Worm (Caenorhabditis elegans) whole organism, young adult: ENCODE measurements around the gene pcp-1.

ENCODE experiments used
- C06A6.2 ChIP-seq: fragments of 200-800 bp; sonication (Bioruptor generic); conservative IDR thresholded peaks from 2 replicates; pipeline ENCODE4 v1.3.6; 2022; ENCODE audit warnings: missing genetic modification characterization, missing compliant biosample characterization
- F10E7.11 ChIP-seq: sonication (generic microtip); optimal IDR thresholded peaks from 2 replicates; lab custom pipeline; 2017; ENCODE audit warnings: mild to moderate bottlenecking, missing genetic modification characterization, moderate library complexity, missing compliant biosample characterization
- F49E8.2 ChIP-seq: sonication (generic microtip); optimal IDR thresholded peaks from 3 replicates; lab custom pipeline; 2017; ENCODE audit warnings: missing genetic modification characterization, mild to moderate bottlenecking, missing compliant biosample characterization, antibody characterized with exemption, moderate library complexity; ENCODE audit not compliant: insufficient read depth
- F57A8.1 ChIP-seq: fragments of 200-800 bp; sonication (Bioruptor generic); optimal IDR thresholded peaks from 2 replicates; lab custom pipeline; 2018; ENCODE audit warnings: mild to moderate bottlenecking, missing genetic modification characterization, moderate library complexity, missing compliant biosample characterization
- F57C9.4 ChIP-seq: sonication (generic microtip); optimal IDR thresholded peaks from 2 replicates; lab custom pipeline; 2017; ENCODE audit warnings: mild to moderate bottlenecking, missing genetic modification characterization, missing compliant biosample characterization
- K12H6.12 ChIP-seq: fragments of 200-800 bp; sonication (Bioruptor generic); optimal IDR thresholded peaks from 2 replicates; lab custom pipeline; 2018; ENCODE audit warnings: mild to moderate bottlenecking, missing genetic modification characterization, missing compliant biosample characterization
- Y53F4B.3 ChIP-seq: fragments of 200-800 bp; sonication (Bioruptor generic); IDR thresholded peaks from 2 replicates; pipeline ENCODE4 v1.3.6; 2022; ENCODE audit warnings: missing genetic modification reagents, missing genetic modification characterization, missing compliant biosample characterization
- Y95B8A.8 ChIP-seq: fragments of 200-800 bp; sonication (Bioruptor generic); IDR thresholded peaks from 2 replicates; pipeline ENCODE4 v1.3.6; 2022; ENCODE audit warnings: missing genetic modification reagents, missing genetic modification characterization, missing compliant biosample characterization
- ZK185.1 ChIP-seq: sonication (generic microtip); optimal IDR thresholded peaks from 2 replicates; lab custom pipeline; 2016; ENCODE audit warnings: mild to moderate bottlenecking, missing genetic modification characterization, missing compliant biosample characterization; ENCODE audit not compliant: poor library complexity, severe bottlenecking
- ama-1 ChIP-seq, 3 experiments: fragments of 150-350 bp in 1 of 3; sonication (generic microtip) in 2 of 3; optimal IDR thresholded peaks; 2 replicates each; lab custom pipeline; 2014 to 2018; ENCODE audit warnings: missing biosample characterization in 2 of 3, missing genetic modification characterization in 2 of 3, missing genetic modification reagents in 2 of 3
- attf-5 ChIP-seq: fragments of 200-800 bp; sonication (Bioruptor generic); optimal IDR thresholded peaks from 2 replicates; lab custom pipeline; 2018; ENCODE audit warnings: mild to moderate bottlenecking, missing genetic modification characterization, missing compliant biosample characterization
- attf-6 ChIP-seq: fragments of 200-800 bp; sonication (Bioruptor generic); IDR thresholded peaks from 2 replicates; pipeline ENCODE4 v1.3.6; 2022; ENCODE audit warnings: missing genetic modification reagents, missing genetic modification characterization, missing compliant biosample characterization
- cebp-1 ChIP-seq, 2 experiments: fragments of 200-800 bp in 1 of 2; sonication (Bioruptor generic) in 1 of 2; sonication (generic microtip) in 1 of 2; IDR thresholded peaks in 1 of 2; optimal IDR thresholded peaks in 1 of 2; 2 replicates each; pipeline versions ENCODE4 v1.3.6 to Lab custom; 2017 to 2022; ENCODE audit warnings: missing compliant biosample characterization in 2 of 2, missing genetic modification characterization in 2 of 2, mild to moderate bottlenecking in 1 of 2, missing genetic modification reagents in 1 of 2, moderate library complexity in 1 of 2
- cebp-2 ChIP-seq: fragments of 200-800 bp; sonication (Bioruptor generic); IDR thresholded peaks from 2 replicates; pipeline ENCODE4 v1.3.6; 2022; ENCODE audit warnings: missing genetic modification characterization, missing compliant biosample characterization
- die-1 ChIP-seq: sonication (generic microtip); optimal IDR thresholded peaks from 2 replicates; lab custom pipeline; 2016; ENCODE audit warnings: missing genotype, mild to moderate bottlenecking, missing genetic modification characterization, missing compliant biosample characterization
- ekl-4 ChIP-seq: fragments of 200-800 bp; sonication (Bioruptor generic); IDR thresholded peaks from 2 replicates; pipeline ENCODE4 v1.3.6; 2022; ENCODE audit warnings: missing genetic modification reagents, missing genetic modification characterization, missing compliant biosample characterization
- ets-4 ChIP-seq: fragments of 200-800 bp; sonication (Bioruptor generic); optimal IDR thresholded peaks from 2 replicates; lab custom pipeline; 2018; ENCODE audit warnings: mild to moderate bottlenecking, missing genetic modification characterization, missing compliant biosample characterization
- fkh-3 ChIP-seq: sonication (generic microtip); optimal IDR thresholded peaks from 2 replicates; lab custom pipeline; 2016; ENCODE audit warnings: mild to moderate bottlenecking, missing genetic modification characterization, missing compliant biosample characterization
- gei-17 ChIP-seq: fragments of 200-800 bp; sonication (Bioruptor generic); optimal IDR thresholded peaks from 2 replicates; lab custom pipeline; 2018; ENCODE audit warnings: mild to moderate bottlenecking, missing genetic modification characterization, missing compliant biosample characterization
- hmg-1.2 ChIP-seq: fragments of 200-800 bp; sonication (Bioruptor generic); IDR thresholded peaks from 2 replicates; pipeline ENCODE4 v1.3.6; 2022; ENCODE audit warnings: missing genetic modification reagents, missing genetic modification characterization, missing compliant biosample characterization
- hrde-1 ChIP-seq: sonication (generic microtip); optimal IDR thresholded peaks from 2 replicates; lab custom pipeline; 2016; ENCODE audit warnings: missing genetic modification characterization, mild to moderate bottlenecking, missing compliant biosample characterization, moderate library complexity, missing genotype, missing genetic modification reagents, borderline replicate concordance
- hsf-1 ChIP-seq: fragments of 200-800 bp; sonication (Bioruptor generic); IDR thresholded peaks from 2 replicates; pipeline ENCODE4 v1.3.6; 2022; ENCODE audit warnings: missing genetic modification reagents, missing genetic modification characterization, missing compliant biosample characterization
- let-526 ChIP-seq: fragments of 200-800 bp; sonication (Bioruptor generic); IDR thresholded peaks from 2 replicates; pipeline ENCODE4 v1.3.6; 2022; ENCODE audit warnings: missing genetic modification reagents, missing genetic modification characterization, missing compliant biosample characterization
- lin-26 ChIP-seq: fragments of 200-800 bp; sonication (Bioruptor generic); IDR thresholded peaks from 2 replicates; pipeline ENCODE4 v1.3.6; 2022; ENCODE audit warnings: missing genetic modification reagents, missing genetic modification characterization, missing compliant biosample characterization
- lin-35 ChIP-seq, 3 experiments: fragments of 150-350 bp in 2 of 3; sonication (generic microtip) in 1 of 3; optimal IDR thresholded peaks; 2 replicates each; lab custom pipeline; 2014 to 2018; ENCODE audit warnings: missing biosample characterization in 3 of 3, missing genetic modification characterization in 3 of 3, missing genetic modification reagents in 3 of 3
- lin-40 ChIP-seq: sonication (generic microtip); optimal IDR thresholded peaks from 2 replicates; lab custom pipeline; 2016; ENCODE audit warnings: missing genetic modification characterization, mild to moderate bottlenecking, missing compliant biosample characterization, missing genotype, missing genetic modification reagents
- lsl-1 ChIP-seq: fragments of 200-800 bp; sonication (Bioruptor generic); optimal IDR thresholded peaks from 2 replicates; lab custom pipeline; 2018; ENCODE audit warnings: mild to moderate bottlenecking, missing genetic modification characterization, moderate library complexity, missing compliant biosample characterization
- madf-10 ChIP-seq: sonication (generic microtip); optimal IDR thresholded peaks from 2 replicates; lab custom pipeline; 2016; ENCODE audit warnings: mild to moderate bottlenecking, missing genetic modification characterization, missing compliant biosample characterization
- nfya-1 ChIP-seq: sonication (generic microtip); optimal IDR thresholded peaks from 2 replicates; lab custom pipeline; 2017; ENCODE audit warnings: antibody characterized with exemption, missing compliant biosample characterization, missing genetic modification characterization, borderline replicate concordance; ENCODE audit not compliant: insufficient read depth
- nhr-80 ChIP-seq: sonication (generic microtip); optimal IDR thresholded peaks from 2 replicates; lab custom pipeline; 2016; ENCODE audit warnings: missing genetic modification characterization, missing compliant biosample characterization
- pbrm-1 ChIP-seq: fragments of 200-800 bp; sonication (Bioruptor generic); IDR thresholded peaks from 2 replicates; pipeline ENCODE4 v1.3.6; 2022; ENCODE audit warnings: missing genetic modification reagents, missing genetic modification characterization, missing compliant biosample characterization
- repo-1 ChIP-seq: sonication (generic microtip); optimal IDR thresholded peaks from 2 replicates; lab custom pipeline; 2017; ENCODE audit warnings: mild to moderate bottlenecking, missing genetic modification characterization, missing compliant biosample characterization
- snpc-1.1 ChIP-seq: sonication (generic microtip); optimal IDR thresholded peaks from 2 replicates; lab custom pipeline; 2017; ENCODE audit warnings: missing genetic modification characterization, mild to moderate bottlenecking, missing compliant biosample characterization, antibody characterized with exemption, moderate library complexity, missing genotype, missing genetic modification reagents; ENCODE audit not compliant: insufficient read depth
- snpc-4 ChIP-seq, 5 experiments: fragments of 150-350 bp in 1 of 5; sonication (generic microtip) in 4 of 5; optimal IDR thresholded peaks; 2 replicates each; lab custom pipeline; 2014 to 2018; ENCODE audit warnings: missing genetic modification characterization in 5 of 5, missing biosample characterization in 3 of 5, antibody characterized with exemption in 2 of 5, mild to moderate bottlenecking in 2 of 5, missing compliant biosample characterization in 2 of 5, missing genotype in 2 of 5, moderate library complexity in 2 of 5, missing genetic modification reagents in 1 of 5
- somi-1 ChIP-seq: fragments of 200-800 bp; sonication (Bioruptor generic); optimal IDR thresholded peaks from 2 replicates; lab custom pipeline; 2018; ENCODE audit warnings: mild to moderate bottlenecking, missing genetic modification characterization, missing compliant biosample characterization
- sptf-2 ChIP-seq: fragments of 200-800 bp; sonication (Bioruptor generic); optimal IDR thresholded peaks from 2 replicates; lab custom pipeline; 2018; ENCODE audit warnings: mild to moderate bottlenecking, missing genetic modification characterization, missing compliant biosample characterization
- tbx-9 ChIP-seq: sonication (generic microtip); optimal IDR thresholded peaks from 2 replicates; lab custom pipeline; 2016; ENCODE audit warnings: borderline replicate concordance, missing genetic modification characterization, inconsistent platforms, missing compliant biosample characterization
- zfh-2 ChIP-seq: fragments of 200-800 bp; sonication (Bioruptor generic); conservative IDR thresholded peaks from 2 replicates; pipeline ENCODE4 v1.3.6; 2022; ENCODE audit warnings: missing genetic modification reagents, missing genetic modification characterization, missing compliant biosample characterization
- ztf-22 ChIP-seq: fragments of 200-800 bp; sonication (Bioruptor generic); optimal IDR thresholded peaks from 2 replicates; lab custom pipeline; 2018; ENCODE audit warnings: mild to moderate bottlenecking, missing genetic modification characterization, moderate library complexity, missing compliant biosample characterization
- ztf-26 ChIP-seq: sonication (generic microtip); optimal IDR thresholded peaks from 2 replicates; lab custom pipeline; 2017; ENCODE audit warnings: missing genetic modification characterization, missing compliant biosample characterization
- ztf-28 ChIP-seq: fragments of 200-800 bp; sonication (Bioruptor generic); IDR thresholded peaks from 2 replicates; pipeline ENCODE4 v1.3.6; 2022; ENCODE audit warnings: missing genetic modification reagents, missing genetic modification characterization, missing compliant biosample characterization
- ztf-3 ChIP-seq: fragments of 200-800 bp; sonication (Bioruptor generic); optimal IDR thresholded peaks from 2 replicates; lab custom pipeline; 2018; ENCODE audit warnings: mild to moderate bottlenecking, missing genetic modification characterization, missing compliant biosample characterization

Gene pcp-1

ce11 chrIII:7718318-7718717 is 40.4 kb upstream of the pcp-1 start (continued):
- TF ChIP-seq hrde-1 (tag; lab: Kevin White, UChicago): no peak
- no peak for TF ChIP-seq ztf-22 (GFP tag; lab: Kevin White, UChicago)
- TF ChIP-seq die-1 (tag; lab: Kevin White, UChicago): no peak
- TF ChIP-seq snpc-1.1 (tag; lab: Kevin White, UChicago): no peak
- peak; percentile 62; the same call in 1 of the 2 replicates for TF ChIP-seq hmg-1.2 (GFP tag; lab: Robert Waterston, UW)
- TF ChIP-seq tbx-9 (tag; lab: Kevin White, UChicago): no peak
- peak; percentile 48 for TF ChIP-seq ztf-26
- TF ChIP-seq lin-40 (tag; lab: Kevin White, UChicago): peak; percentile 59
- no peak for TF ChIP-seq nfya-1 (tag; lab: Kevin White, UChicago)
- no peak for TF ChIP-seq pbrm-1 (GFP tag; lab: Robert Waterston, UW)
- TF ChIP-seq gei-17 (GFP tag; lab: Kevin White, UChicago): no peak
- TF ChIP-seq K12H6.12 (tag; lab: Kevin White, UChicago): peak; percentile 22
- no peak for TF ChIP-seq ztf-28 (GFP tag; lab: Robert Waterston, UW)
- no peak for TF ChIP-seq ztf-3 (GFP tag; lab: Kevin White, UChicago)
- TF ChIP-seq let-526 (GFP tag; lab: Robert Waterston, UW): no peak
- TF ChIP-seq Y95B8A.8 (GFP tag; lab: Robert Waterston, UW): no peak
- TF ChIP-seq cebp-2: no peak
- no peak for TF ChIP-seq F49E8.2 (tag; lab: Kevin White, UChicago)
- peak; percentile 48; the same call in 1 of the 2 replicates for TF ChIP-seq ekl-4 (GFP tag; lab: Robert Waterston, UW)
- TF ChIP-seq ZK185.1: no peak
- TF ChIP-seq F57A8.1 (GFP tag; lab: Kevin White, UChicago): no peak
- no peak for TF ChIP-seq Y53F4B.3 (GFP tag; lab: Robert Waterston, UW)
- TF ChIP-seq F57C9.4 (tag; lab: Kevin White, UChicago): no peak
- no peak for TF ChIP-seq attf-6 (GFP tag; lab: Robert Waterston, UW)
- peak; percentile 71 for TF ChIP-seq somi-1 (GFP tag; lab: Kevin White, UChicago)
- TF ChIP-seq sptf-2: no peak
- TF ChIP-seq F10E7.11 (tag; lab: Kevin White, UChicago): no peak
- TF ChIP-seq C06A6.2 (GFP tag; lab: Robert Waterston, UW): 0 out of 2 replicates have a peak, but pooled peaks have one; percentile 26
- no peak for TF ChIP-seq repo-1 (tag; lab: Kevin White, UChicago)

DNA sequence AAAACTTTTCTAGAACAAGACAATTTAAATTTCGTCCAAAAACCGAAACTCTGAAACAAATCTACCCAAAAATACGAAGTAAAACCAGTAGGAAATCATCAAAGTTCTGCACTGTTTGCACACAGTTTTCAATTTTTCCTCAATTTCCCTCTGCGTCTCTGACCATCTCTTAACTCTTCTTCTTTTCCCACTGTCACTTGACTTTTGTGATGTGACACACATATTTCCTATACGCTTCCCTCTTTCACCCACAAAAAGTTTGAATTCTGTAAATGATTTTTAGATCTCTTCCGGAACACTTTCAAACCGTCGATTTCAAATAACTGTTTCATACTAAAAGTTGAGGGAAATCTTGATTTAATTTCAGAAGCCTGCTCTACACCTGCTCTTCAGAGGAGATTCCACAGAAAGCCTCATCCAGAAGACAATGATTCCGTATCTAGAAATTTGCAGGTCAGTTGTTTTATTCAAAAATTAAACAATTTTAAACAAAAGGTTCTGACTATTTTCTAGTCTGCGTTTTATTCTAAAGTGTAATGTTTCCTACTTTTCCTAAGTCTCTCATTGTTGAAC is 39.3 kb upstream of the pcp-1 start, which contains the start of gene ncl-1:
Gene ncl-1, plus strand, starts transcription at position 366 of the 573 bp plus-strand sequence.
- TF ChIP-seq hmg-1.2 (GFP tag; lab: Robert Waterston, UW) (peak; percentile 20; the same call in 1 of the 2 replicates), hsf-1 (GFP tag; lab: Robert Waterston, UW) (no peak), nhr-80 (tag; lab: Kevin White, UChicago) (peak; percentile 9), cebp-1 (GFP tag; IDR thresholded peaks at IDR 0.05; lab: Robert Waterston, UW) (no peak), cebp-1 (tag; optimal IDR thresholded peaks at IDR 0.05; lab: Kevin White, UChicago) (peak; percentile 6), ama-1 (optimal IDR thresholded peaks at IDR 0.05; lab: Kevin White, UChicago) (peak; percentile 0), ama-1 (GFP tag; optimal IDR thresholded peaks at IDR 0.05; lab: Kevin White, UChicago) (no peak)

DNA sequence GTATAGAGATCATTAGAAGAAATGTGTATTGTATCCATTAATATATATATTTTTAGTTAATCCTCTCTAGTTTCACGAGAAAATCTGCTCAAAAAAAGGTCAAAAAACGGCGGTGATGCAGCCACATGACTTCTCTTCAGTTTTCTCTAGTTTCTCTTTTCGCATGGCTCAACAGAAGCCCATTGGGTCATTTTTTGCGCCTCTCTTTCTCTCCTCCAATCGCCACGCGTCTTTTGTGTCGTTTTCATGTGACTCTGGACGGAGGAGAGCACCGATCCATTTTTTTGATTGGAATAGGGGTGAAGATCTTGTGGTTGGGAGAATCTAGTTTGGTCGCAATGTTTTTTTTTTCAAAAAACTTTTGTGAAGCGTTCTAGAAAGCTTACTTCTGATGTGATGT is 37.8 kb upstream of the pcp-1 start:
- TF ChIP-seq zfh-2 (GFP tag; lab: Robert Waterston, UW) (peak; percentile 72; the same call in 1 of the 2 replicates), let-526 (GFP tag; lab: Robert Waterston, UW) (peak; percentile 41; the same call in 1 of the 2 replicates), ztf-3 (GFP tag; lab: Kevin White, UChicago) (no peak), cebp-1 (GFP tag; IDR thresholded peaks at IDR 0.05; lab: Robert Waterston, UW) (0 out of 2 replicates have a peak, but pooled peaks have one; percentile 28), cebp-1 (tag; optimal IDR thresholded peaks at IDR 0.05; lab: Kevin White, UChicago) (peak; percentile 65), lin-26 (GFP tag; lab: Robert Waterston, UW) (peak; percentile 53; the same call in 1 of the 2 replicates), ets-4 (no peak), fkh-3 (tag; lab: Kevin White, UChicago) (no peak), madf-10 (tag; lab: Kevin White, UChicago) (peak; percentile 13), snpc-4 (GFP tag; optimal IDR thresholded peaks at IDR 0.05; lab: Kevin White, UChicago) (no peak), snpc-4 (tag; optimal IDR thresholded peaks at IDR 0.05; lab: Kevin White, UChicago) (peak in 1 of 4 experiments; percentile 2), lin-35 (GFP tag; optimal IDR thresholded peaks at IDR 0.05; lab: Kevin White, UChicago) (no peak), attf-5 (GFP tag; lab: Kevin White, UChicago) (peak; percentile 42), repo-1 (tag; lab: Kevin White, UChicago) (peak; percentile 35), lsl-1 (GFP tag; lab: Kevin White, UChicago) (no peak)
